Fruit fly (Drosophila melanogaster) whole organism, embryonic: Measurements from ENCODE around the gene CG44000.

ENCODE experiments used
- ATbp ChIP-seq: fragments of 200-800 bp; sonication (Bioruptor generic); optimal IDR thresholded peaks from 2 replicates; lab custom pipeline; 2017; ENCODE audit warnings: missing biosample characterization, mild to moderate bottlenecking, missing genetic modification characterization, missing genetic modification reagents
- Asciz ChIP-seq: fragments of 200-800 bp; sonication (Bioruptor generic); optimal IDR thresholded peaks from 2 replicates; lab custom pipeline; 2017; ENCODE audit warnings: missing biosample characterization, mild to moderate bottlenecking, missing genetic modification characterization, missing genetic modification reagents
- CG10274 ChIP-seq: fragments of 200-800 bp; sonication (Bioruptor generic); optimal IDR thresholded peaks from 3 replicates; lab custom pipeline; 2017; ENCODE audit warnings: missing biosample characterization, mild to moderate bottlenecking, missing genetic modification characterization
- CG13287 ChIP-seq: fragments of 200-800 bp; sonication (Bioruptor generic); IDR thresholded peaks from 2 replicates; pipeline ENCODE4 v1.3.6; 2022; ENCODE audit warnings: missing biosample characterization, missing genetic modification characterization; ENCODE audit not compliant: partially characterized antibody
- CG13894 ChIP-seq: fragments of 200-800 bp; sonication (Bioruptor generic); optimal IDR thresholded peaks from 3 replicates; lab custom pipeline; 2018; ENCODE audit warnings: missing biosample characterization, mild to moderate bottlenecking, missing genetic modification characterization, moderate library complexity
- CG16863 ChIP-seq: fragments of 200-800 bp; sonication (Bioruptor generic); optimal IDR thresholded peaks from 3 replicates; lab custom pipeline; 2016; ENCODE audit warnings: missing biosample characterization, missing genetic modification characterization
- CG3065 ChIP-seq: fragments of 200-800 bp; sonication (Bioruptor generic); optimal IDR thresholded peaks from 2 replicates; lab custom pipeline; 2016; ENCODE audit warnings: missing biosample characterization, missing genetic modification characterization
- CG6254 ChIP-seq: fragments of 200-800 bp; sonication (Bioruptor generic); optimal IDR thresholded peaks from 3 replicates; lab custom pipeline; 2017; ENCODE audit warnings: mild to moderate bottlenecking, missing biosample characterization, missing genetic modification reagents, missing genetic modification characterization
- CG6854 ChIP-seq: fragments of 200-800 bp; sonication (Bioruptor generic); optimal IDR thresholded peaks from 3 replicates; lab custom pipeline; 2017; ENCODE audit warnings: missing biosample characterization, mild to moderate bottlenecking, missing genetic modification characterization
- CG7928 ChIP-seq: fragments of 200-800 bp; sonication (Bioruptor generic); optimal IDR thresholded peaks from 2 replicates; lab custom pipeline; 2017; ENCODE audit warnings: missing biosample characterization, mild to moderate bottlenecking, missing genetic modification characterization
- Deaf1 ChIP-seq: fragments of 200-800 bp; optimal IDR thresholded peaks from 3 replicates; lab custom pipeline; 2019; ENCODE audit warnings: missing biosample characterization, mild to moderate bottlenecking, missing genetic modification characterization, moderate library complexity
- Drgx ChIP-seq: fragments of 200-800 bp; sonication (Bioruptor generic); IDR thresholded peaks from 2 replicates; pipeline ENCODE4 v1.3.6; 2022; ENCODE audit warnings: missing biosample characterization, missing genetic modification characterization
- Eip74EF ChIP-seq, 2 experiments: fragments of 200-800 bp in 1 of 2; fragments of >200 bp in 1 of 2; sonication (Bioruptor generic) in 1 of 2; optimal IDR thresholded peaks; 2 replicates each; lab custom pipeline; 2017 to 2019; ENCODE audit warnings: missing biosample characterization in 2 of 2, missing genetic modification characterization in 2 of 2, mild to moderate bottlenecking in 1 of 2, moderate library complexity in 1 of 2
- Hand ChIP-seq: fragments of 200-800 bp; sonication (Bioruptor generic); optimal IDR thresholded peaks from 2 replicates; lab custom pipeline; 2017; ENCODE audit warnings: mild to moderate bottlenecking, missing biosample characterization, missing genetic modification reagents, missing genetic modification characterization
- MBD-R2 ChIP-seq: fragments of 200-800 bp; sonication (Bioruptor generic); IDR thresholded peaks from 2 replicates; pipeline ENCODE4 v1.3.6; 2022; ENCODE audit warnings: missing biosample characterization, missing genetic modification characterization
- Med ChIP-seq: fragments of 200-800 bp; sonication (Bioruptor generic); peaks from one replicate; lab custom pipeline; 2016; ENCODE audit warnings: missing biosample characterization, missing genetic modification characterization, mild to moderate bottlenecking, inconsistent platforms, moderate library complexity
- Nf-YB ChIP-seq: fragments of 200-800 bp; sonication (Bioruptor generic); optimal IDR thresholded peaks from 3 replicates; lab custom pipeline; 2019; ENCODE audit warnings: missing biosample characterization, mild to moderate bottlenecking, missing genetic modification characterization, moderate library complexity
- Nf-YC ChIP-seq: fragments of 200-800 bp; optimal IDR thresholded peaks from 3 replicates; lab custom pipeline; 2019; ENCODE audit warnings: missing biosample characterization, mild to moderate bottlenecking, missing genetic modification characterization, moderate library complexity
- Ptx1 ChIP-seq: fragments of 200-800 bp; sonication (Bioruptor generic); IDR thresholded peaks from 2 replicates; pipeline ENCODE4 v1.3.6; 2022; ENCODE audit warnings: missing biosample characterization, missing genetic modification characterization
- Trl ChIP-seq, 3 experiments: fragments of >200 bp in 2 of 3; fragments of 200-800 bp in 1 of 3; sonication (Bioruptor generic) in 1 of 3; optimal IDR thresholded peaks; 2 replicates in 1 of 3; 3 replicates in 2 of 3; lab custom pipeline; 2016 to 2017; ENCODE audit warnings: missing biosample characterization in 1 of 3, missing genetic modification characterization in 1 of 3
- YL-1 ChIP-seq: fragments of 200-800 bp; sonication (Bioruptor generic); optimal IDR thresholded peaks from 3 replicates; lab custom pipeline; 2017; ENCODE audit warnings: missing biosample characterization, mild to moderate bottlenecking, missing genetic modification characterization
- cato ChIP-seq: fragments of 200-800 bp; sonication (Bioruptor generic); optimal IDR thresholded peaks from 2 replicates; lab custom pipeline; 2016; ENCODE audit warnings: missing biosample characterization, missing genetic modification characterization, borderline replicate concordance
- crol ChIP-seq: fragments of 200-800 bp; sonication (Bioruptor generic); IDR thresholded peaks from 2 replicates; pipeline ENCODE4 v1.3.6; 2022; ENCODE audit warnings: missing biosample characterization, missing genetic modification characterization
- fd3F ChIP-seq: fragments of 200-800 bp; sonication (Bioruptor generic); optimal IDR thresholded peaks from 2 replicates; lab custom pipeline; 2018; ENCODE audit warnings: missing biosample characterization, mild to moderate bottlenecking, missing genetic modification characterization, moderate library complexity
- insv ChIP-seq, 2 experiments: fragments of 200-800 bp; sonication (Bioruptor generic); optimal IDR thresholded peaks; 3 replicates each; lab custom pipeline; 2016 to 2018; ENCODE audit warnings: missing biosample characterization in 2 of 2, missing genetic modification characterization in 2 of 2
- nerfin-1 ChIP-seq: fragments of 200-800 bp; sonication (Bioruptor generic); optimal IDR thresholded peaks from 3 replicates; lab custom pipeline; 2019; ENCODE audit warnings: missing biosample characterization, mild to moderate bottlenecking, missing genetic modification characterization, moderate library complexity
- otp ChIP-seq: fragments of 200-800 bp; sonication (Bioruptor generic); IDR thresholded peaks from 3 replicates; pipeline ENCODE4, ENCODE4 v1.3.6; 2022; ENCODE audit warnings: missing biosample characterization, missing genetic modification characterization
- pan ChIP-seq, 4 experiments: fragments of >200 bp in 3 of 4; fragments of 200-800 bp in 1 of 4; sonication (Bioruptor generic) in 1 of 4; optimal IDR thresholded peaks in 3 of 4; IDR thresholded peaks in 1 of 4; 2 replicates each; pipeline versions ENCODE4 v1.3.6 to Lab custom; 2017 to 2022; ENCODE audit warnings: missing biosample characterization in 2 of 4, missing genetic modification characterization in 2 of 4, mixed read lengths in 1 of 4
- pita ChIP-seq: fragments of 200-800 bp; sonication (Bioruptor generic); optimal IDR thresholded peaks from 2 replicates; lab custom pipeline; 2017; ENCODE audit warnings: missing biosample characterization, mild to moderate bottlenecking, missing genetic modification characterization
- pros ChIP-seq: fragments of 200-800 bp; sonication (Bioruptor generic); optimal IDR thresholded peaks from 3 replicates; lab custom pipeline; 2019; ENCODE audit warnings: missing biosample characterization, mild to moderate bottlenecking, missing genetic modification characterization, moderate library complexity
- pzg ChIP-seq: fragments of 200-800 bp; sonication (Bioruptor generic); optimal IDR thresholded peaks from 3 replicates; lab custom pipeline; 2018; ENCODE audit warnings: missing biosample characterization, mild to moderate bottlenecking, missing genetic modification characterization, moderate library complexity
- run ChIP-seq: fragments of 200-800 bp; sonication (Bioruptor generic); optimal IDR thresholded peaks from 3 replicates; lab custom pipeline; 2018; ENCODE audit warnings: missing biosample characterization, mild to moderate bottlenecking, missing genetic modification characterization
- salm ChIP-seq: fragments of 200-800 bp; sonication (Bioruptor generic); optimal IDR thresholded peaks from 2 replicates; lab custom pipeline; 2018; ENCODE audit warnings: missing biosample characterization, mild to moderate bottlenecking, missing genetic modification characterization
- seq ChIP-seq: fragments of 200-800 bp; sonication (Bioruptor generic); IDR thresholded peaks from 2 replicates; pipeline ENCODE4 v1.3.6; 2022; ENCODE audit warnings: missing biosample characterization, missing genetic modification characterization
- shn ChIP-seq: fragments of 200-800 bp; sonication (Bioruptor generic); optimal IDR thresholded peaks from 3 replicates; lab custom pipeline; 2016; ENCODE audit warnings: missing biosample characterization, missing genetic modification characterization
- stwl ChIP-seq: fragments of 200-800 bp; sonication (Bioruptor generic); optimal IDR thresholded peaks from 3 replicates; lab custom pipeline; 2018; ENCODE audit warnings: missing biosample characterization, mild to moderate bottlenecking, missing genetic modification characterization, moderate library complexity
- tin ChIP-seq: fragments of 200-800 bp; sonication (Bioruptor generic); optimal IDR thresholded peaks from 3 replicates; lab custom pipeline; 2016; ENCODE audit warnings: missing biosample characterization, missing genetic modification characterization
- trh ChIP-seq: fragments of 200-800 bp; sonication (Bioruptor generic); optimal IDR thresholded peaks from 2 replicates; lab custom pipeline; 2016; ENCODE audit warnings: missing biosample characterization, missing genetic modification characterization
- wdn ChIP-seq: fragments of 200-800 bp; sonication (Bioruptor generic); IDR thresholded peaks from 2 replicates; pipeline ENCODE4 v1.3.6; 2022; ENCODE audit warnings: missing biosample characterization, missing genetic modification characterization

CG44000 gene

DNA sequence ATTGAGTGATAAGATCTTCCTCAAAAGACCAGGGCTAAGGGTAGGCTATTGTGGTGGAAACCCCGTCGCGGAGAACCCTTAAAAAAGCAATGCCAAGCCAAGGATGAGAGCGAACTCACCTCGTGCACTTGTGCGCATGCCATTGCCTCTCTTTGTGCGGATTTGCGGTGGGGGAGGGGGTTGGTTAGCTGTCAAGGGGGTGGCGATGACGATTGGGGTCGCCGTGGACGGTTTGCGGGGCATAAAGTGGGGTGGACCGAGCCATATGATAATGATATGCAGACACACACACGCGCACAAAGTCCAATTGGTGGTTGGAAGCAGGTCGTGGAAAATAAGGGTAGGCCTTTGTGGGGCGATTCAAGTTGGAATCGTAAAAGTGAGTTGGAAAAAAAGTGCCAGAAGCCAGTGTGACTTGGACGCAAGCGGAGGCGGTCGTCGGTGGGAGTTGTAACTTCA is 5.6 kb upstream of the CG44000 start, which contains the start of the genes CG14042 and SP555 (continued):
- no peak for TF ChIP-seq Asciz (GFP tag; lab: Kevin White, UChicago)
- TF ChIP-seq otp (GFP tag; lab: Robert Waterston, UW), result no peak
- no peak for TF ChIP-seq CG6254 (GFP tag; lab: Kevin White, UChicago)
- peak; percentile 19 for TF ChIP-seq Hand (GFP tag; lab: Kevin White, UChicago)
- TF ChIP-seq CG6854 (GFP tag; lab: Kevin White, UChicago), result peak; percentile 14
- peak; percentile 92 for TF ChIP-seq crol (GFP tag; lab: Robert Waterston, UW)
- TF ChIP-seq Deaf1, result peak; percentile 56
- no peak for TF ChIP-seq tin (GFP tag; lab: Kevin White, UChicago)
- TF ChIP-seq pzg (GFP tag; lab: Kevin White, UChicago), result peak; percentile 20
- peak; percentile 86 for TF ChIP-seq Nf-YC
- no peak for TF ChIP-seq Eip74EF (GFP tag; optimal IDR thresholded peaks at IDR 0.05; lab: Kevin White, UChicago)
- no peak for TF ChIP-seq ATbp
- no peak for TF ChIP-seq YL-1 (GFP tag; lab: Kevin White, UChicago)
- TF ChIP-seq CG3065 (GFP tag; lab: Kevin White, UChicago), result no peak
- TF ChIP-seq salm (tag; lab: Kevin White, UChicago), result no peak
- no peak for TF ChIP-seq CG10274
- TF ChIP-seq CG16863 (GFP tag; lab: Kevin White, UChicago), result no peak
- TF ChIP-seq Nf-YB (GFP tag; lab: Kevin White, UChicago), result peak; percentile 52
- no peak for TF ChIP-seq shn (GFP tag; lab: Kevin White, UChicago)
- TF ChIP-seq stwl, result no peak
- TF ChIP-seq Ptx1 (GFP tag; lab: Robert Waterston, UW), result no peak
- no peak for TF ChIP-seq pan (optimal IDR thresholded peaks at IDR 0.05; lab: Kevin White, UChicago)
- no peak for TF ChIP-seq pan (GFP tag; optimal IDR thresholded peaks at IDR 0.05 in 1 of 2, IDR thresholded peaks at IDR 0.05 in 1 of 2)
- TF ChIP-seq insv (GFP tag; optimal IDR thresholded peaks at IDR 0.05; lab: Kevin White, UChicago), result peak in 1 of 2 experiments; percentile 77
- peak; percentile 39 for TF ChIP-seq CG7928 (GFP tag; lab: Kevin White, UChicago)
- TF ChIP-seq seq, result peak; percentile 93
- no peak for TF ChIP-seq cato
- TF ChIP-seq Trl (optimal IDR thresholded peaks at IDR 0.05; lab: Kevin White, UChicago), result peak; percentile 28 to 35
- TF ChIP-seq Trl (GFP tag; optimal IDR thresholded peaks at IDR 0.05; lab: Kevin White, UChicago), result no peak
- TF ChIP-seq Drgx (GFP tag; lab: Robert Waterston, UW), result peak; percentile 37; the same call in 1 of the 2 replicates
- TF ChIP-seq pita, result no peak
- no peak for TF ChIP-seq trh (GFP tag; lab: Kevin White, UChicago)
- TF ChIP-seq Med (GFP tag; lab: Kevin White, UChicago), result peak; percentile 7
- TF ChIP-seq wdn, result 0 out of 2 replicates have a peak, but pooled peaks have one; percentile 31
- peak; percentile 66 for TF ChIP-seq CG13894 (tag; lab: Kevin White, UChicago)
- no peak for TF ChIP-seq run
- TF ChIP-seq CG13287 (GFP tag; lab: Robert Waterston, UW), result 0 out of 2 replicates have a peak, but pooled peaks have one; percentile 7
- TF ChIP-seq fd3F (GFP tag; lab: Kevin White, UChicago), result no peak
- TF ChIP-seq nerfin-1 (tag; lab: Kevin White, UChicago), result peak; percentile 71
- TF ChIP-seq MBD-R2 (GFP tag; lab: Robert Waterston, UW), result 0 out of 2 replicates have a peak, but pooled peaks have one; percentile 12
- TF ChIP-seq pros (GFP tag; lab: Kevin White, UChicago), result peak; percentile 96
- TF ChIP-seq, all 482 proteins: peak for 36
